Fruit fly (Drosophila melanogaster): ENCODE results near the gene CG7768.

Gene CG7768

DNA sequence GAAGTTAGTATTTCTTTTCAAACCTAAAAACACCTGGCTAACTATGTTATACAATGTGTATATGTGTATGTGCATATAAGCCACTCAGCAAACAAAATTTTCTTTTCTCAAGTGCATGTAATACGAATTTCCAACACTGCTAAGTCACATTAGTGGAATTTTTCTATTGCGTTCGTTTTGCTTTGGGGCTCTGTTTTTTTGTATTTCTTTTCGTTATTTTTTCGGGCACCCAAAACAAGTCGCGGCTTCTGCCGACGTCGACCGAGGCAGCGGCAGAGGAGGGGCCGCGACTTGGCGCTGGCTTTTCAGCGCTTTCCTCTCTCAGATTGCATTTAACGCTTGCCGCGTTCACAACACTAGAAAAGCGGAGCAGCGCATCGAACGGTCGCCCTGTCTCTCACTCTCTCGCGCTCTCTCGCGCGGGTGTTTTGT is 1.4 kb downstream of the CG7768 start (continued):
- TF ChIP-seq svp (GFP tag) = no peak
- TF ChIP-seq Eip78C (GFP tag) = peak; percentile 60
- no peak for TF ChIP-seq CG3919 (GFP tag; optimal IDR thresholded peaks at IDR 0.05)
- no peak for TF ChIP-seq lz (GFP tag; optimal IDR thresholded peaks at IDR 0.05)
- no peak for TF ChIP-seq dsx (GFP tag; optimal IDR thresholded peaks at IDR 0.05; ENCODE audit: poor library complexity, severe bottlenecking)
- no peak for TF ChIP-seq Blimp-1 (GFP tag; optimal IDR thresholded peaks at IDR 0.05)
- no peak for TF ChIP-seq CG11902 (GFP tag; optimal IDR thresholded peaks at IDR 0.05)
- TF ChIP-seq net (GFP tag; optimal IDR thresholded peaks at IDR 0.05) = no peak
- TF ChIP-seq CG11762 (GFP tag; optimal IDR thresholded peaks at IDR 0.05; ENCODE audit: insufficient read depth) = no peak
- TF ChIP-seq fkh (GFP tag; optimal IDR thresholded peaks at IDR 0.05) = no peak
- TF ChIP-seq vri (GFP tag; optimal IDR thresholded peaks at IDR 0.05) = no peak
- TF ChIP-seq CG31627 (GFP tag; optimal IDR thresholded peaks at IDR 0.05) = no peak
- no peak for TF ChIP-seq CG16779 (tag; optimal IDR thresholded peaks at IDR 0.05)
- TF ChIP-seq CG6792 (GFP tag; optimal IDR thresholded peaks at IDR 0.05) = no peak
- TF ChIP-seq salr (GFP tag; optimal IDR thresholded peaks at IDR 0.05) = peak in 1 of 2 experiments; percentile 10
- no peak for TF ChIP-seq CG4318 (GFP tag; optimal IDR thresholded peaks at IDR 0.05)
- no peak for TF ChIP-seq Sox14 (GFP tag; optimal IDR thresholded peaks at IDR 0.05)
- no peak for TF ChIP-seq CG1621 (tag; optimal IDR thresholded peaks at IDR 0.05)
- TF ChIP-seq Smox (GFP tag; optimal IDR thresholded peaks at IDR 0.05) = no peak
- TF ChIP-seq Eip75B (GFP tag; optimal IDR thresholded peaks at IDR 0.05) = no peak
- TF ChIP-seq Sox15 (GFP tag; optimal IDR thresholded peaks at IDR 0.05) = no peak
- TF ChIP-seq achi (GFP tag; optimal IDR thresholded peaks at IDR 0.05) = no peak
- TF ChIP-seq Gug (GFP tag; IDR thresholded peaks at IDR 0.05) = 0 out of 2 replicates have a peak, but pooled peaks have one; percentile 21
- no peak for TF ChIP-seq CG8632 (GFP tag; optimal IDR thresholded peaks at IDR 0.05)
- peak; percentile 44 for TF ChIP-seq Hr4 (GFP tag; optimal IDR thresholded peaks at IDR 0.05)
- TF ChIP-seq dac (GFP tag; optimal IDR thresholded peaks at IDR 0.05) = no peak
- peak; percentile 57; the same call in 1 of the 3 replicates for TF ChIP-seq CG6163 (GFP tag; IDR thresholded peaks at IDR 0.05)
- TF ChIP-seq Ets21C (GFP tag; optimal IDR thresholded peaks at IDR 0.05) = no peak
- TF ChIP-seq CG15336 (GFP tag; IDR thresholded peaks at IDR 0.05) = peak; percentile 51
- no peak; the same call in 1 of the 2 replicates for TF ChIP-seq CG11294 (GFP tag; IDR thresholded peaks at IDR 0.05)
- no peak; the same call in 1 of the 3 replicates for TF ChIP-seq eg (GFP tag; IDR thresholded peaks at IDR 0.05)
- no peak for TF ChIP-seq ss (GFP tag; optimal IDR thresholded peaks at IDR 0.05)
- TF ChIP-seq CG9139 (GFP tag; optimal IDR thresholded peaks at IDR 0.05) = no peak
- no peak for TF ChIP-seq CG6854 (GFP tag; optimal IDR thresholded peaks at IDR 0.05)
- peak; percentile 67; the same call in 2 of the 3 replicates for TF ChIP-seq CG8119 (GFP tag; IDR thresholded peaks at IDR 0.05)

DNA sequence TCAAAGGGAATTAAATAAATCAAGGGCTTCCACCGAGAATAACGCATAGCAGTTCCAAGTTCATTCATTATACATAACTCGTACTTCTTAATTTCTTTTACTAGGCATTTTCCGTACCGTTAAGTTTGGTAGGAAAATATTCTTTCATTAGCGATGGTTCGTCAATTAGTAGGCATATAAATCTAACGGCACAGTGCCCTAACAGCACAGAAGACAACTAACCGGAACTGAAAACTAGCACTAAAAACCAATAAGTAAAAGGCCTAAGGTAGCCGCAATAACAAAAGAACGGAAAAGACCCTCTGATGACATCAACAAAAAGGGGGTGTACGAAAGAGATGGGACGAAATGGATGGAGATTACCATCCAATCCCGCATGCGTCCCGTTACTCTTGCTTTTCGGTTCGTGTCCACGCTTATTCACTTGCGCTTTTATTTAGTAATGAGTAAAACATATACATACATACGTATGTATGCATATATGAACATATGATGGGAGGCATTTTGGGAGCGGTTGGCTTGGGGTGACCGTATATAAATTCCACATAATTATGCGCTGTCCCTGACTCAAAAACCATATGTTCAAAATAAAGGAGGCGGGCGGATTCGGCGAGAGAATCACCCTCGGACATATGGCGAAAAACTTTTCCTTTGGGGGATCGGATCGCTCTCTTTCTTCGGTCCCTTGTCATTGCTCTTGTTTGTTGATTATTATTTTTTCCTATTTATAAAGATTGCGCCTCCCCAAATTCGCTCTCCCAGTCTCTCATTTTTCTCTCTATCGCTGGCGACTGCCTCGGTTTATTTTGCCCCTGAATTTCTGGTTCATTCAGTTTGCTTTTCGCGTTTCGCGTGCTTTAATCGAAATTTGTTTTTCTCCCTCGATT is 2.9 kb downstream of the CG7768 start:
- no peak for TF ChIP-seq salr (GFP tag; optimal IDR thresholded peaks at IDR 0.05)
- TF ChIP-seq cyc (GFP tag; optimal IDR thresholded peaks at IDR 0.05) = no peak
- no peak for TF ChIP-seq Ets96B (tag; optimal IDR thresholded peaks at IDR 0.05)
- TF ChIP-seq Eip78C (GFP tag) = peak; percentile 22
- peak; percentile 17 for TF ChIP-seq net (GFP tag; optimal IDR thresholded peaks at IDR 0.05)
- TF ChIP-seq dac (GFP tag; optimal IDR thresholded peaks at IDR 0.05) = no peak
- TF ChIP-seq CG3032 (tag; optimal IDR thresholded peaks at IDR 0.05) = no peak
- no peak for TF ChIP-seq ss (GFP tag; optimal IDR thresholded peaks at IDR 0.05)
- 0 out of 3 replicates have a peak, but pooled peaks have one; percentile 17 for TF ChIP-seq CG8119 (GFP tag; IDR thresholded peaks at IDR 0.05)
- TF ChIP-seq svp (GFP tag) = no peak
- no peak for TF ChIP-seq CG3919 (GFP tag; optimal IDR thresholded peaks at IDR 0.05)
- 0 out of 3 replicates have a peak, but pooled peaks have one; percentile 14 for TF ChIP-seq CG6163 (GFP tag; IDR thresholded peaks at IDR 0.05)
- no peak for TF ChIP-seq fd59A (GFP tag; optimal IDR thresholded peaks at IDR 0.05)
- TF ChIP-seq CG11762 (GFP tag; optimal IDR thresholded peaks at IDR 0.05; ENCODE audit: insufficient read depth) = no peak
- no peak for TF ChIP-seq CG6792 (GFP tag; optimal IDR thresholded peaks at IDR 0.05)
- TF ChIP-seq Blimp-1 (GFP tag; optimal IDR thresholded peaks at IDR 0.05) = peak; percentile 55

Measured in whole organism, prepupa.